Fruit fly (Drosophila melanogaster): Measurements from ENCODE around the gene FoxK.

FoxK gene

dm6 chr3L:11097982-11098663, 22.5 kb downstream of the FoxK start, which contains the start of the genes Irbp18 and APP-BP1 (continued):
- TF ChIP-seq jing (GFP tag; optimal IDR thresholded peaks at IDR 0.05) = peak; percentile 92
- TF ChIP-seq Dip3 (GFP tag; optimal IDR thresholded peaks at IDR 0.05) = peak; percentile 96
- peak; percentile 73 for TF ChIP-seq CG15696 (tag; optimal IDR thresholded peaks at IDR 0.05)
- TF ChIP-seq vnd (GFP tag; IDR thresholded peaks at IDR 0.05; ENCODE audit: partially characterized antibody) = no peak
- peak; percentile 96 for TF ChIP-seq Mad (GFP tag; optimal IDR thresholded peaks at IDR 0.05)
- TF ChIP-seq CG2678 (tag; optimal IDR thresholded peaks at IDR 0.05) = peak; percentile 95
- TF ChIP-seq CG7372 (GFP tag; IDR thresholded peaks at IDR 0.05) = peak; percentile 84
- TF ChIP-seq nerfin-2 (GFP tag; IDR thresholded peaks at IDR 0.05; ENCODE audit: partially characterized antibody) = no peak
- TF ChIP-seq br (optimal IDR thresholded peaks at IDR 0.05) = no peak
- peak; percentile 67 for TF ChIP-seq CG8765 (GFP tag; IDR thresholded peaks at IDR 0.05)
- TF ChIP-seq CG17186 (GFP tag; optimal IDR thresholded peaks at IDR 0.05) = peak; percentile 87
- peak; percentile 88 for TF ChIP-seq CG11723 (GFP tag; optimal IDR thresholded peaks at IDR 0.05)
- peak; percentile 93 for TF ChIP-seq CG18262 (tag; optimal IDR thresholded peaks at IDR 0.05)
- peak; percentile 92 for TF ChIP-seq Dek (tag; optimal IDR thresholded peaks at IDR 0.05)
- TF ChIP-seq chn (GFP tag; optimal IDR thresholded peaks at IDR 0.05) = peak; percentile 96
- TF ChIP-seq luna (GFP tag; optimal IDR thresholded peaks at IDR 0.05) = peak; percentile 91
- peak; percentile 87 for TF ChIP-seq CG6854 (GFP tag; optimal IDR thresholded peaks at IDR 0.05)
- TF ChIP-seq Hsf (GFP tag; optimal IDR thresholded peaks at IDR 0.05) = peak; percentile 97
- no peak for TF ChIP-seq Hr39 (optimal IDR thresholded peaks at IDR 0.05)
- TF ChIP-seq CG31441 (GFP tag; IDR thresholded peaks at IDR 0.05) = peak; percentile 95
- TF ChIP-seq MESR4 (GFP tag; optimal IDR thresholded peaks at IDR 0.05) = peak; percentile 31
- TF ChIP-seq CG6791 (GFP tag; IDR thresholded peaks at IDR 0.05; ENCODE audit: partially characterized antibody) = no peak; the same call in 2 of the 3 replicates
- TF ChIP-seq ab (GFP tag; optimal IDR thresholded peaks at IDR 0.05) = peak; percentile 76
- TF ChIP-seq GATAe (GFP tag; conservative IDR thresholded peaks at IDR 0.05) = no peak; the same call in 1 of the 2 replicates
- peak; percentile 93 for TF ChIP-seq vfl (GFP tag; optimal IDR thresholded peaks at IDR 0.05)
- peak; percentile 87 for TF ChIP-seq Spps (tag; optimal IDR thresholded peaks at IDR 0.05)
- TF ChIP-seq CG9817 (tag; optimal IDR thresholded peaks at IDR 0.05) = peak; percentile 84
- peak; percentile 61 for TF ChIP-seq HmgD (GFP tag; optimal IDR thresholded peaks at IDR 0.05)
- TF ChIP-seq pan (optimal IDR thresholded peaks at IDR 0.05) = no peak
- peak in 1 of 2 experiments; percentile 92 for TF ChIP-seq pan (GFP tag; optimal IDR thresholded peaks at IDR 0.05 in 1 of 2, IDR thresholded peaks at IDR 0.05 in 1 of 2)
- peak; percentile 73 for TF ChIP-seq CG4404 (GFP tag; IDR thresholded peaks at IDR 0.05)
- peak; percentile 89 for TF ChIP-seq pnt (GFP tag; optimal IDR thresholded peaks at IDR 0.05)
- TF ChIP-seq dati (GFP tag; IDR thresholded peaks at IDR 0.05) = no peak
- TF ChIP-seq CG17612 (GFP tag; IDR thresholded peaks at IDR 0.05) = peak; percentile 72
- TF ChIP-seq az2 (GFP tag; optimal IDR thresholded peaks at IDR 0.05) = peak; percentile 96
- peak; percentile 92 to 96 for TF ChIP-seq Pdp1 (GFP tag; optimal IDR thresholded peaks at IDR 0.05)
- peak; percentile 58 for TF ChIP-seq run (tag; optimal IDR thresholded peaks at IDR 0.05)
- TF ChIP-seq CG1024 (GFP tag; IDR thresholded peaks at IDR 0.05) = peak; percentile 63
- peak; percentile 71; the same call in 2 of the 3 replicates for TF ChIP-seq gce (GFP tag; IDR thresholded peaks at IDR 0.05)
- TF ChIP-seq jumu (GFP tag; optimal IDR thresholded peaks at IDR 0.05) = peak; percentile 92
- TF ChIP-seq Opbp (GFP tag; IDR thresholded peaks at IDR 0.05; ENCODE audit: partially characterized antibody) = no peak
- peak; percentile 91 for TF ChIP-seq dmrt99B (tag; optimal IDR thresholded peaks at IDR 0.05)
- peak; percentile 87 for TF ChIP-seq rib (GFP tag; IDR thresholded peaks at IDR 0.05)
- peak in 1 of 2 experiments; percentile 74 for TF ChIP-seq insv (GFP tag; optimal IDR thresholded peaks at IDR 0.05)
- peak; percentile 92 for TF ChIP-seq CG11504 (tag; optimal IDR thresholded peaks at IDR 0.05)
- TF ChIP-seq CG31365 (tag; optimal IDR thresholded peaks at IDR 0.05) = peak; percentile 69
- peak; percentile 99 for TF ChIP-seq Med (GFP tag)
- peak; percentile 92 for TF ChIP-seq CG18764 (GFP tag; optimal IDR thresholded peaks at IDR 0.05)
- peak; percentile 87 for TF ChIP-seq CG11456 (GFP tag; IDR thresholded peaks at IDR 0.05)
- peak; percentile 72 for TF ChIP-seq MBD-R2 (GFP tag; IDR thresholded peaks at IDR 0.05)
- TF ChIP-seq Dref (GFP tag; IDR thresholded peaks at IDR 0.05) = no peak
